Worm (Caenorhabditis elegans) whole organism, L3 larva: ENCODE measurements around the gene R148.5.

ENCODE experiments used
- ama-1 ChIP-seq: fragments of 150-350 bp; optimal IDR thresholded peaks from 2 replicates; lab custom pipeline; 2018
- elt-3 ChIP-seq, 3 experiments: fragments of 150-350 bp in 1 of 3; sonication (generic microtip) in 2 of 3; optimal IDR thresholded peaks; 2 replicates in 2 of 3; 4 replicates in 1 of 3; lab custom pipeline; 2014 to 2017; ENCODE audit warnings: missing biosample characterization in 3 of 3, missing genetic modification characterization in 3 of 3
- lin-15B ChIP-seq: fragments of 150-350 bp; optimal IDR thresholded peaks from 2 replicates; lab custom pipeline; 2014; ENCODE audit warnings: missing biosample characterization, missing genetic modification characterization
- mdl-1 ChIP-seq: fragments of 150-350 bp; optimal IDR thresholded peaks from 2 replicates; lab custom pipeline; 2014; ENCODE audit warnings: missing biosample characterization, missing genetic modification characterization
- nfya-1 ChIP-seq: sonication (generic microtip); optimal IDR thresholded peaks from 2 replicates; lab custom pipeline; 2017; ENCODE audit warnings: missing genetic modification characterization, mild to moderate bottlenecking, missing compliant biosample characterization, antibody characterized with exemption, moderate library complexity; ENCODE audit not compliant: insufficient read depth
- nhr-11 ChIP-seq: fragments of 150-350 bp; optimal IDR thresholded peaks from 2 replicates; lab custom pipeline; 2014; ENCODE audit warnings: missing biosample characterization, missing genetic modification characterization
- nhr-12 ChIP-seq: fragments of 150-350 bp; optimal IDR thresholded peaks from 2 replicates; lab custom pipeline; 2014; ENCODE audit warnings: missing biosample characterization, missing genetic modification characterization
- nhr-23 ChIP-seq: fragments of 150-350 bp; optimal IDR thresholded peaks from 2 replicates; lab custom pipeline; 2014; ENCODE audit warnings: missing biosample characterization, missing genetic modification reagents, missing genetic modification characterization
- nhr-28 ChIP-seq: fragments of 150-350 bp; optimal IDR thresholded peaks from 2 replicates; lab custom pipeline; 2014; ENCODE audit warnings: missing biosample characterization, missing genetic modification characterization
- pha-4 ChIP-seq: fragments of 150-350 bp; optimal IDR thresholded peaks from 2 replicates; lab custom pipeline; 2014; ENCODE audit warnings: missing biosample characterization, missing genetic modification reagents, missing genetic modification characterization
- skn-1 ChIP-seq: fragments of 150-350 bp; optimal IDR thresholded peaks from 2 replicates; lab custom pipeline; 2014; ENCODE audit warnings: missing biosample characterization, missing genetic modification characterization
- zag-1 ChIP-seq: fragments of 150-350 bp; optimal IDR thresholded peaks from 2 replicates; lab custom pipeline; 2014; ENCODE audit warnings: missing biosample characterization, missing genetic modification characterization
- ztf-4 ChIP-seq: fragments of 150-350 bp; optimal IDR thresholded peaks from 2 replicates; lab custom pipeline; 2014; ENCODE audit warnings: missing biosample characterization, missing genetic modification characterization

DNA sequence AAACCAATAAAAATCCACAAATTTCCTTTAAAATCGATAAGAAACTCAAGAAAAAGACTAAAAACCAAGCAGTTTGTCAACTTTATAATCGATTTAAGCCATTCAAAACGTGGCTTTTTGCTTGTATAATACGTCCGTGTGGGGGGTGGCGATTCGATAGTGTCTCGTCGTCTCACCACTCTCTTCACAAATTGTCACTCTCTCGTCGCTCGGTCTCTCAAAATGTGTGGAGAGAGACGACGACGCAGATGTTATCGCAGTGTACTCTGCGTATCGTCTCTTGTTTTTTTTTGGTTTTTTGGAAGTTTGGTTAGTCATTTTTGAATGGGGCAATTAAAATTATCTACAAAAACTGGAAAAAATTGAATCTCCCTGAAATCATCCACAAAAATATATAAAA is 37.8 kb upstream of the R148.5 start:
- TF ChIP-seq zag-1 (tag; lab: Kevin White, UChicago) (no peak), nfya-1 (tag; lab: Kevin White, UChicago) (peak; percentile 66), nhr-12 (no peak), skn-1 (tag; lab: Kevin White, UChicago) (no peak), pha-4 (tag; lab: Kevin White, UChicago) (peak; percentile 10), nhr-11 (no peak), nhr-23 (tag; lab: Kevin White, UChicago) (no peak), lin-15B (tag; lab: Kevin White, UChicago) (no peak), elt-3 (tag; optimal IDR thresholded peaks at IDR 0.05; lab: Kevin White, UChicago) (no peak), nhr-28 (tag; lab: Kevin White, UChicago) (no peak), ztf-4 (tag; lab: Kevin White, UChicago) (no peak), mdl-1 (no peak), ama-1 (lab: Kevin White, UChicago) (no peak)
